Worm (Caenorhabditis elegans) whole organism, L3 larva: Measurements from ENCODE around the gene C24A3.9.

Source experiments
- ZK546.5 ChIP-seq: sonication (generic microtip); optimal IDR thresholded peaks from 2 replicates; lab custom pipeline; 2017; ENCODE audit warnings: missing biosample characterization, missing genetic modification characterization
- aly-2 ChIP-seq: fragments of 150-350 bp; optimal IDR thresholded peaks from 2 replicates; lab custom pipeline; 2014; ENCODE audit warnings: missing biosample characterization, missing genetic modification characterization
- ama-1 ChIP-seq: fragments of 150-350 bp; optimal IDR thresholded peaks from 2 replicates; lab custom pipeline; 2018
- ceh-16 ChIP-seq: sonication (generic microtip); optimal IDR thresholded peaks from 2 replicates; lab custom pipeline; 2017; ENCODE audit warnings: missing biosample characterization, missing genetic modification characterization
- ceh-28 ChIP-seq: fragments of 150-350 bp; optimal IDR thresholded peaks from 2 replicates; lab custom pipeline; 2014; ENCODE audit warnings: missing biosample characterization, missing genetic modification reagents, missing genetic modification characterization
- ceh-82 ChIP-seq: fragments of 150-350 bp; optimal IDR thresholded peaks from 2 replicates; lab custom pipeline; 2014; ENCODE audit warnings: missing biosample characterization, missing genetic modification characterization
- ceh-9 ChIP-seq: sonication (generic microtip); optimal IDR thresholded peaks from 2 replicates; lab custom pipeline; 2018; ENCODE audit warnings: missing biosample characterization, missing genetic modification characterization
- daf-12 ChIP-seq: fragments of 150-350 bp; optimal IDR thresholded peaks from 2 replicates; lab custom pipeline; 2014; ENCODE audit warnings: missing biosample characterization, missing genetic modification reagents, missing genetic modification characterization
- egl-27 ChIP-seq: sonication (generic microtip); optimal IDR thresholded peaks from 4 replicates; lab custom pipeline; 2017; ENCODE audit warnings: missing biosample characterization, missing genetic modification reagents, missing genetic modification characterization
- egl-5 ChIP-seq: fragments of 150-350 bp; optimal IDR thresholded peaks from 2 replicates; lab custom pipeline; 2017; ENCODE audit warnings: missing biosample characterization, missing genetic modification reagents, missing genetic modification characterization, inconsistent platforms
- elt-1 ChIP-seq: fragments of 150-350 bp; optimal IDR thresholded peaks from 2 replicates; lab custom pipeline; 2014; ENCODE audit warnings: missing biosample characterization, missing genetic modification characterization
- elt-2 ChIP-seq: sonication (generic microtip); optimal IDR thresholded peaks from 2 replicates; lab custom pipeline; 2016; ENCODE audit warnings: missing genetic modification reagents, mild to moderate bottlenecking, missing genetic modification characterization, missing compliant biosample characterization
- elt-3 ChIP-seq, 3 experiments: fragments of 150-350 bp in 1 of 3; sonication (generic microtip) in 2 of 3; optimal IDR thresholded peaks; 2 replicates in 2 of 3; 4 replicates in 1 of 3; lab custom pipeline; 2014 to 2017; ENCODE audit warnings: missing biosample characterization in 3 of 3, missing genetic modification characterization in 3 of 3
- fkh-10 ChIP-seq: sonication (generic microtip); optimal IDR thresholded peaks from 2 replicates; lab custom pipeline; 2017; ENCODE audit warnings: missing biosample characterization, missing genetic modification reagents, missing genetic modification characterization
- fkh-2 ChIP-seq: fragments of 150-350 bp; optimal IDR thresholded peaks from 2 replicates; lab custom pipeline; 2014; ENCODE audit warnings: missing biosample characterization, missing genetic modification reagents, missing genetic modification characterization
- hmg-11 ChIP-seq: sonication (generic microtip); optimal IDR thresholded peaks from 2 replicates; lab custom pipeline; 2016; ENCODE audit warnings: missing genetic modification characterization, missing compliant biosample characterization
- jun-1 ChIP-seq: fragments of 150-350 bp; optimal IDR thresholded peaks from 2 replicates; lab custom pipeline; 2014; ENCODE audit warnings: missing biosample characterization, missing genetic modification reagents, missing genetic modification characterization
- lin-15B ChIP-seq: fragments of 150-350 bp; optimal IDR thresholded peaks from 2 replicates; lab custom pipeline; 2014; ENCODE audit warnings: missing biosample characterization, missing genetic modification characterization
- lin-39 ChIP-seq: fragments of 150-350 bp; optimal IDR thresholded peaks from 2 replicates; lab custom pipeline; 2018; ENCODE audit warnings: missing biosample characterization, missing genetic modification reagents, missing genetic modification characterization
- lsy-12 ChIP-seq: sonication (generic microtip); optimal IDR thresholded peaks from 2 replicates; lab custom pipeline; 2016; ENCODE audit warnings: mild to moderate bottlenecking, missing genetic modification characterization, missing compliant biosample characterization
- mdl-1 ChIP-seq: fragments of 150-350 bp; optimal IDR thresholded peaks from 2 replicates; lab custom pipeline; 2014; ENCODE audit warnings: missing biosample characterization, missing genetic modification characterization
- mml-1 ChIP-seq: fragments of 150-350 bp; sonication (generic microtip); optimal IDR thresholded peaks from 3 replicates; lab custom pipeline; 2014; ENCODE audit warnings: missing biosample characterization, missing genetic modification characterization
- nfya-1 ChIP-seq: sonication (generic microtip); optimal IDR thresholded peaks from 2 replicates; lab custom pipeline; 2017; ENCODE audit warnings: missing genetic modification characterization, mild to moderate bottlenecking, missing compliant biosample characterization, antibody characterized with exemption, moderate library complexity; ENCODE audit not compliant: insufficient read depth
- nhr-11 ChIP-seq: fragments of 150-350 bp; optimal IDR thresholded peaks from 2 replicates; lab custom pipeline; 2014; ENCODE audit warnings: missing biosample characterization, missing genetic modification characterization
- nhr-23 ChIP-seq: fragments of 150-350 bp; optimal IDR thresholded peaks from 2 replicates; lab custom pipeline; 2014; ENCODE audit warnings: missing biosample characterization, missing genetic modification reagents, missing genetic modification characterization
- nhr-237 ChIP-seq: fragments of 150-350 bp; optimal IDR thresholded peaks from 2 replicates; lab custom pipeline; 2014; ENCODE audit warnings: missing biosample characterization, missing genetic modification characterization
- nhr-25 ChIP-seq: sonication (generic microtip); optimal IDR thresholded peaks from 2 replicates; lab custom pipeline; 2017; ENCODE audit warnings: missing biosample characterization, missing genetic modification characterization
- nhr-28 ChIP-seq: fragments of 150-350 bp; optimal IDR thresholded peaks from 2 replicates; lab custom pipeline; 2014; ENCODE audit warnings: missing biosample characterization, missing genetic modification characterization
- nhr-43 ChIP-seq: sonication (generic microtip); optimal IDR thresholded peaks from 2 replicates; lab custom pipeline; 2016; ENCODE audit warnings: mild to moderate bottlenecking, missing genetic modification characterization, missing compliant biosample characterization; ENCODE audit not compliant: poor library complexity, severe bottlenecking
- nhr-67 ChIP-seq: fragments of 150-350 bp; optimal IDR thresholded peaks from 2 replicates; lab custom pipeline; 2014; ENCODE audit warnings: missing biosample characterization, missing genetic modification characterization
- nhr-76 ChIP-seq: fragments of 150-350 bp; sonication (generic microtip); optimal IDR thresholded peaks from 5 replicates; lab custom pipeline; 2014; ENCODE audit warnings: missing biosample characterization, missing genetic modification characterization
- nhr-77 ChIP-seq: fragments of 150-350 bp; optimal IDR thresholded peaks from 2 replicates; lab custom pipeline; 2014; ENCODE audit warnings: missing biosample characterization, missing genetic modification characterization
- pha-4 ChIP-seq: fragments of 150-350 bp; optimal IDR thresholded peaks from 2 replicates; lab custom pipeline; 2014; ENCODE audit warnings: missing biosample characterization, missing genetic modification reagents, missing genetic modification characterization
- pqm-1 ChIP-seq: fragments of 150-350 bp; optimal IDR thresholded peaks from 2 replicates; lab custom pipeline; 2017; ENCODE audit warnings: missing biosample characterization, missing genetic modification characterization, inconsistent platforms
- sea-2 ChIP-seq: fragments of 150-350 bp; sonication (generic microtip); optimal IDR thresholded peaks from 4 replicates; lab custom pipeline; 2014; ENCODE audit warnings: missing biosample characterization, missing genetic modification reagents, missing genetic modification characterization
- skn-1 ChIP-seq: fragments of 150-350 bp; optimal IDR thresholded peaks from 2 replicates; lab custom pipeline; 2014; ENCODE audit warnings: missing biosample characterization, missing genetic modification characterization
- snpc-4 ChIP-seq: fragments of 150-350 bp; optimal IDR thresholded peaks from 2 replicates; lab custom pipeline; 2014; ENCODE audit warnings: missing biosample characterization, missing genetic modification characterization
- tbx-2 ChIP-seq: sonication (generic microtip); optimal IDR thresholded peaks from 2 replicates; lab custom pipeline; 2016; ENCODE audit warnings: mild to moderate bottlenecking, missing genetic modification characterization, missing compliant biosample characterization
- unc-39 ChIP-seq: sonication (generic microtip); optimal IDR thresholded peaks from 4 replicates; lab custom pipeline; 2017; ENCODE audit warnings: missing biosample characterization, missing genetic modification characterization
- unc-62 ChIP-seq: fragments of 150-350 bp; sonication (generic microtip); optimal IDR thresholded peaks from 4 replicates; lab custom pipeline; 2014; ENCODE audit warnings: missing biosample characterization, missing genetic modification reagents, missing genetic modification characterization
- zag-1 ChIP-seq: fragments of 150-350 bp; optimal IDR thresholded peaks from 2 replicates; lab custom pipeline; 2014; ENCODE audit warnings: missing biosample characterization, missing genetic modification characterization
- ztf-11 ChIP-seq: fragments of 150-350 bp; optimal IDR thresholded peaks from 2 replicates; lab custom pipeline; 2014; ENCODE audit warnings: missing biosample characterization, missing genetic modification characterization
- ztf-4 ChIP-seq: fragments of 150-350 bp; optimal IDR thresholded peaks from 2 replicates; lab custom pipeline; 2014; ENCODE audit warnings: missing biosample characterization, missing genetic modification characterization

The C24A3.9 gene

ce11 chrX:8986452-8986851 lies 23.9 kb downstream of the C24A3.9 start:
- TF ChIP-seq nfya-1 (tag; lab: Kevin White, UChicago) (peak; percentile 26), fkh-10 (GFP tag; lab: Kevin White, UChicago) (no peak)

ce11 chrX:8980676-8981075 lies 29.6 kb downstream of the C24A3.9 start, which contains the start of gene nmur-1:
Gene nmur-1, plus strand, starts transcription at chrX:8980976.
- TF ChIP-seq elt-1 (tag; lab: Kevin White, UChicago): no peak

ce11 chrX:8971461-8971860 lies 38.9 kb downstream of the C24A3.9 start:
- TF ChIP-seq jun-1: no peak
- peak; percentile 13 for TF ChIP-seq elt-2 (tag; lab: Kevin White, UChicago)
- peak in 1 of 3 experiments; percentile 35 for TF ChIP-seq elt-3 (tag; optimal IDR thresholded peaks at IDR 0.05; lab: Kevin White, UChicago)
- TF ChIP-seq ceh-28 (tag; lab: Kevin White, UChicago): peak; percentile 16
- TF ChIP-seq lin-39 (tag; lab: Kevin White, UChicago): peak; percentile 26
- no peak for TF ChIP-seq egl-27 (tag; lab: Kevin White, UChicago)
- TF ChIP-seq lsy-12 (tag; lab: Kevin White, UChicago): no peak
- TF ChIP-seq pha-4: peak; percentile 57
- TF ChIP-seq ceh-82 (tag; lab: Kevin White, UChicago): no peak
- no peak for TF ChIP-seq fkh-2 (tag; lab: Kevin White, UChicago)
- TF ChIP-seq nfya-1 (tag; lab: Kevin White, UChicago): peak; percentile 25
- peak; percentile 10 for TF ChIP-seq pqm-1 (tag; lab: Kevin White, UChicago)
- TF ChIP-seq hmg-11 (tag; lab: Kevin White, UChicago): peak; percentile 43

ce11 chrX:8969111-8970048 lies 40.9 kb downstream of the C24A3.9 start:
- TF ChIP-seq daf-12 (no peak), tbx-2 (peak; percentile 32), mml-1 (tag; lab: Kevin White, UChicago) (no peak), nhr-76 (tag; lab: Kevin White, UChicago) (no peak), nhr-77 (peak; percentile 12), nhr-237 (tag; lab: Kevin White, UChicago) (no peak), snpc-4 (tag; lab: Kevin White, UChicago) (no peak), lsy-12 (tag; lab: Kevin White, UChicago) (peak; percentile 24), pha-4 (no peak), ceh-9 (tag; lab: Kevin White, UChicago) (no peak), mdl-1 (tag; lab: Kevin White, UChicago) (no peak), nhr-25 (tag; lab: Kevin White, UChicago) (peak; percentile 62), egl-5 (tag; lab: Kevin White, UChicago) (no peak), ztf-4 (no peak), pqm-1 (tag; lab: Kevin White, UChicago) (no peak), nhr-28 (no peak), ceh-82 (tag; lab: Kevin White, UChicago) (no peak), fkh-10 (GFP tag; lab: Kevin White, UChicago) (no peak), ceh-28 (tag; lab: Kevin White, UChicago) (no peak), nhr-67 (no peak), unc-62 (GFP tag; lab: Kevin White, UChicago) (no peak), nhr-43 (tag; lab: Kevin White, UChicago) (peak; percentile 63), fkh-2 (tag; lab: Kevin White, UChicago) (no peak), nhr-23 (tag; lab: Kevin White, UChicago) (no peak), unc-39 (tag; lab: Kevin White, UChicago) (no peak), aly-2 (tag; lab: Kevin White, UChicago) (no peak), elt-3 (tag; optimal IDR thresholded peaks at IDR 0.05; lab: Kevin White, UChicago) (no peak), elt-2 (tag; lab: Kevin White, UChicago) (no peak), jun-1 (peak; percentile 10), lin-39 (tag; lab: Kevin White, UChicago) (no peak), zag-1 (tag; lab: Kevin White, UChicago) (no peak), skn-1 (tag; lab: Kevin White, UChicago) (peak; percentile 17), nhr-11 (no peak), ceh-16 (tag; lab: Kevin White, UChicago) (no peak), ama-1 (no peak), hmg-11 (tag; lab: Kevin White, UChicago) (peak; percentile 6), nfya-1 (tag; lab: Kevin White, UChicago) (peak; percentile 12), lin-15B (tag; lab: Kevin White, UChicago) (no peak), sea-2 (GFP tag; lab: Kevin White, UChicago) (no peak), ztf-11 (tag; lab: Kevin White, UChicago) (no peak), ZK546.5 (tag; lab: Kevin White, UChicago) (no peak)
